Fruit fly (Drosophila melanogaster) whole organism, embryonic: ENCODE results near the gene CG4972.

Source experiments
- Aef1 ChIP-seq: fragments of 200-800 bp; sonication (Bioruptor generic); IDR thresholded peaks from 3 replicates; pipeline ENCODE4 v1.3.6; 2022; ENCODE audit warnings: missing biosample characterization, missing genetic modification characterization
- Bgb ChIP-seq: fragments of 200-800 bp; sonication (Bioruptor generic); IDR thresholded peaks from 2 replicates; pipeline ENCODE4 v1.3.6; 2022; ENCODE audit warnings: missing biosample characterization, missing genetic modification characterization; ENCODE audit not compliant: partially characterized antibody
- CG10267 ChIP-seq: fragments of 200-800 bp; sonication (Bioruptor generic); optimal IDR thresholded peaks from 2 replicates; lab custom pipeline; 2018; ENCODE audit warnings: missing biosample characterization, mild to moderate bottlenecking, missing genetic modification characterization, moderate library complexity
- CG11504 ChIP-seq: fragments of 200-800 bp; sonication (Bioruptor generic); optimal IDR thresholded peaks from 3 replicates; lab custom pipeline; 2019; ENCODE audit warnings: missing biosample characterization, mild to moderate bottlenecking, missing genetic modification characterization, moderate library complexity
- CG11695 ChIP-seq: fragments of 200-800 bp; sonication (Bioruptor generic); IDR thresholded peaks from 3 replicates; pipeline ENCODE4 v1.3.6; 2022; ENCODE audit warnings: missing biosample characterization, missing genetic modification characterization
- CG12219 ChIP-seq: fragments of 200-800 bp; sonication (Bioruptor generic); optimal IDR thresholded peaks from 3 replicates; lab custom pipeline; 2018; ENCODE audit warnings: missing biosample characterization, mild to moderate bottlenecking, missing genetic modification characterization
- CG12744 ChIP-seq: fragments of 200-800 bp; sonication (Bioruptor generic); optimal IDR thresholded peaks from 2 replicates; lab custom pipeline; 2016; ENCODE audit warnings: missing biosample characterization, missing genetic modification characterization
- CG15011 ChIP-seq: fragments of 200-800 bp; sonication (Bioruptor generic); optimal IDR thresholded peaks from 3 replicates; lab custom pipeline; 2018; ENCODE audit warnings: missing biosample characterization, mild to moderate bottlenecking, missing genetic modification characterization
- CG15073 ChIP-seq: fragments of 200-800 bp; sonication (Bioruptor generic); optimal IDR thresholded peaks from 2 replicates; lab custom pipeline; 2016; ENCODE audit warnings: missing biosample characterization, missing genetic modification characterization
- CG1647 ChIP-seq: fragments of 200-800 bp; sonication (Bioruptor generic); optimal IDR thresholded peaks from 3 replicates; lab custom pipeline; 2016; ENCODE audit warnings: missing biosample characterization, missing genetic modification characterization
- CG18262 ChIP-seq: fragments of 200-800 bp; optimal IDR thresholded peaks from 3 replicates; lab custom pipeline; 2019; ENCODE audit warnings: missing biosample characterization, mild to moderate bottlenecking, missing genetic modification characterization, moderate library complexity
- CG1832 ChIP-seq: fragments of 200-800 bp; sonication (Bioruptor generic); optimal IDR thresholded peaks from 2 replicates; lab custom pipeline; 2017; ENCODE audit warnings: missing biosample characterization, mild to moderate bottlenecking, missing genetic modification characterization, inconsistent platforms
- CG18619 ChIP-seq: fragments of 200-800 bp; sonication (Bioruptor generic); optimal IDR thresholded peaks from 3 replicates; lab custom pipeline; 2017; ENCODE audit warnings: missing biosample characterization, mild to moderate bottlenecking, missing genetic modification characterization
- CG3065 ChIP-seq: fragments of 200-800 bp; sonication (Bioruptor generic); optimal IDR thresholded peaks from 2 replicates; lab custom pipeline; 2016; ENCODE audit warnings: missing biosample characterization, missing genetic modification characterization
- CG31388 ChIP-seq: fragments of 200-800 bp; sonication (Bioruptor generic); optimal IDR thresholded peaks from 2 replicates; lab custom pipeline; 2016; ENCODE audit warnings: missing biosample characterization, missing genetic modification characterization
- CG6175 ChIP-seq: fragments of 200-800 bp; sonication (Bioruptor generic); IDR thresholded peaks from 3 replicates; pipeline ENCODE4 v1.3.6; 2022; ENCODE audit warnings: missing biosample characterization, missing genetic modification characterization
- CG8924 ChIP-seq: fragments of 200-800 bp; optimal IDR thresholded peaks from 3 replicates; lab custom pipeline; 2019; ENCODE audit warnings: missing biosample characterization, mild to moderate bottlenecking, missing genetic modification characterization, moderate library complexity
- Deaf1 ChIP-seq: fragments of 200-800 bp; optimal IDR thresholded peaks from 3 replicates; lab custom pipeline; 2019; ENCODE audit warnings: missing biosample characterization, mild to moderate bottlenecking, missing genetic modification characterization, moderate library complexity
- Eip74EF ChIP-seq, 2 experiments: fragments of 200-800 bp in 1 of 2; fragments of >200 bp in 1 of 2; sonication (Bioruptor generic) in 1 of 2; optimal IDR thresholded peaks; 2 replicates each; lab custom pipeline; 2017 to 2019; ENCODE audit warnings: missing biosample characterization in 2 of 2, missing genetic modification characterization in 2 of 2, mild to moderate bottlenecking in 1 of 2, moderate library complexity in 1 of 2
- Elba2 ChIP-seq: fragments of 200-800 bp; sonication (Bioruptor generic); optimal IDR thresholded peaks from 3 replicates; lab custom pipeline; 2016; ENCODE audit warnings: missing biosample characterization, missing genetic modification characterization
- HmgZ ChIP-seq: fragments of 200-800 bp; sonication (Bioruptor generic); optimal IDR thresholded peaks from 2 replicates; lab custom pipeline; 2018; ENCODE audit warnings: missing biosample characterization, mild to moderate bottlenecking, missing genetic modification characterization
- Kr ChIP-seq: fragments of 200-800 bp; sonication (Bioruptor generic); optimal IDR thresholded peaks from 2 replicates; lab custom pipeline; 2017; ENCODE audit warnings: missing biosample characterization, mild to moderate bottlenecking, missing genetic modification characterization
- Lhr ChIP-seq: fragments of 200-800 bp; sonication (Bioruptor generic); optimal IDR thresholded peaks from 3 replicates; lab custom pipeline; 2017; ENCODE audit warnings: mild to moderate bottlenecking, missing biosample characterization, missing genetic modification reagents, missing genetic modification characterization
- Med ChIP-seq: fragments of 200-800 bp; sonication (Bioruptor generic); peaks from one replicate; lab custom pipeline; 2016; ENCODE audit warnings: missing biosample characterization, missing genetic modification characterization, mild to moderate bottlenecking, inconsistent platforms, moderate library complexity
- Taf1 ChIP-seq: fragments of 200-800 bp; sonication (Bioruptor generic); IDR thresholded peaks from 2 replicates; pipeline ENCODE4 v1.3.6; 2022; ENCODE audit warnings: missing biosample characterization, missing genetic modification characterization
- Trl ChIP-seq, 3 experiments: fragments of >200 bp in 2 of 3; fragments of 200-800 bp in 1 of 3; sonication (Bioruptor generic) in 1 of 3; optimal IDR thresholded peaks; 2 replicates in 1 of 3; 3 replicates in 2 of 3; lab custom pipeline; 2016 to 2017; ENCODE audit warnings: missing biosample characterization in 1 of 3, missing genetic modification characterization in 1 of 3
- al ChIP-seq: fragments of 200-800 bp; sonication (Bioruptor generic); IDR thresholded peaks from 2 replicates; pipeline ENCODE4 v1.3.6; 2022; ENCODE audit warnings: missing biosample characterization, missing genetic modification characterization
- ato ChIP-seq: fragments of 200-800 bp; sonication (Bioruptor generic); IDR thresholded peaks from 2 replicates; pipeline ENCODE4 v1.3.6; 2022; ENCODE audit warnings: missing biosample characterization, missing genetic modification characterization; ENCODE audit not compliant: partially characterized antibody
- bbx ChIP-seq: fragments of 200-800 bp; sonication (Bioruptor generic); IDR thresholded peaks from 2 replicates; pipeline ENCODE4 v1.3.6; 2022; ENCODE audit warnings: missing biosample characterization, missing genetic modification characterization; ENCODE audit not compliant: partially characterized antibody
- br ChIP-seq: fragments of >200 bp; optimal IDR thresholded peaks from 2 replicates; lab custom pipeline; 2017
- bsh ChIP-seq, 2 experiments: fragments of 200-800 bp; sonication (Bioruptor generic); optimal IDR thresholded peaks; 2 replicates each; lab custom pipeline; 2017 to 2018; ENCODE audit warnings: mild to moderate bottlenecking in 2 of 2, missing biosample characterization in 2 of 2, missing genetic modification characterization in 2 of 2, moderate library complexity in 1 of 2
- ci ChIP-seq: fragments of 200-800 bp; sonication (Bioruptor generic); IDR thresholded peaks from 3 replicates; pipeline ENCODE4 v1.3.6; 2022; ENCODE audit warnings: missing biosample characterization, missing genetic modification characterization
- crp ChIP-seq, 2 experiments: fragments of 200-800 bp; sonication (Bioruptor generic); optimal IDR thresholded peaks; 2 replicates in 1 of 2; 3 replicates in 1 of 2; lab custom pipeline; 2017; ENCODE audit warnings: missing biosample characterization in 2 of 2, missing genetic modification characterization in 2 of 2, mild to moderate bottlenecking in 1 of 2, moderate library complexity in 1 of 2
- en ChIP-seq: fragments of 200-800 bp; sonication (Bioruptor generic); optimal IDR thresholded peaks from 2 replicates; lab custom pipeline; 2016; ENCODE audit warnings: missing biosample characterization, missing genetic modification characterization
- lab ChIP-seq: fragments of 200-800 bp; sonication (Bioruptor generic); optimal IDR thresholded peaks from 3 replicates; lab custom pipeline; 2017; ENCODE audit warnings: missing biosample characterization, missing genetic modification characterization, mild to moderate bottlenecking, moderate library complexity, missing genetic modification reagents
- lola ChIP-seq, 3 experiments: fragments of >200 bp in 2 of 3; fragments of 200-800 bp in 1 of 3; sonication (Bioruptor generic) in 1 of 3; optimal IDR thresholded peaks; 2 replicates each; lab custom pipeline; 2017 to 2019; ENCODE audit warnings: missing biosample characterization in 3 of 3, missing genetic modification characterization in 3 of 3, mild to moderate bottlenecking in 1 of 3, moderate library complexity in 1 of 3
- lov ChIP-seq, 2 experiments: fragments of 200-800 bp in 1 of 2; fragments of >200 bp in 1 of 2; sonication (Bioruptor generic) in 1 of 2; IDR thresholded peaks in 1 of 2; optimal IDR thresholded peaks in 1 of 2; 2 replicates in 1 of 2; 3 replicates in 1 of 2; pipeline versions ENCODE4 v1.3.6 to Lab custom; 2017 to 2022; ENCODE audit warnings: missing biosample characterization in 1 of 2, missing genetic modification characterization in 1 of 2
- pho ChIP-seq: fragments of 200-800 bp; sonication (Bioruptor generic); optimal IDR thresholded peaks from 2 replicates; lab custom pipeline; 2016; ENCODE audit warnings: missing biosample characterization, missing genetic modification characterization
- ranshi ChIP-seq: fragments of 200-800 bp; sonication (Bioruptor generic); IDR thresholded peaks from 2 replicates; pipeline ENCODE4 v1.3.6; 2022; ENCODE audit warnings: missing biosample characterization, missing genetic modification characterization
- salm ChIP-seq: fragments of 200-800 bp; sonication (Bioruptor generic); optimal IDR thresholded peaks from 2 replicates; lab custom pipeline; 2018; ENCODE audit warnings: missing biosample characterization, mild to moderate bottlenecking, missing genetic modification characterization
- shn ChIP-seq: fragments of 200-800 bp; sonication (Bioruptor generic); optimal IDR thresholded peaks from 3 replicates; lab custom pipeline; 2016; ENCODE audit warnings: missing biosample characterization, missing genetic modification characterization
- slbo ChIP-seq: fragments of 200-800 bp; sonication (Bioruptor generic); IDR thresholded peaks from 2 replicates; pipeline ENCODE4 v1.3.6; 2022; ENCODE audit warnings: missing biosample characterization, missing genetic modification characterization
- tna ChIP-seq: fragments of 200-800 bp; sonication (Bioruptor generic); IDR thresholded peaks from 2 replicates; pipeline ENCODE4 v1.3.6; 2022; ENCODE audit warnings: missing biosample characterization, missing genetic modification characterization; ENCODE audit not compliant: partially characterized antibody
- toy ChIP-seq: fragments of 200-800 bp; sonication (Bioruptor generic); IDR thresholded peaks from 2 replicates; pipeline ENCODE4 v1.3.6; 2022; ENCODE audit warnings: missing biosample characterization, missing genetic modification characterization
- unpg ChIP-seq: fragments of 200-800 bp; sonication (Bioruptor generic); optimal IDR thresholded peaks from 3 replicates; lab custom pipeline; 2018; ENCODE audit warnings: missing biosample characterization, mild to moderate bottlenecking, missing genetic modification characterization, moderate library complexity
- vvl ChIP-seq: fragments of 200-800 bp; sonication (Bioruptor generic); IDR thresholded peaks from 2 replicates; pipeline ENCODE4 v1.3.6; 2022; ENCODE audit warnings: missing biosample characterization, missing genetic modification characterization
- wor ChIP-seq: fragments of 200-800 bp; sonication (Bioruptor generic); IDR thresholded peaks from 2 replicates; pipeline ENCODE4 v1.3.6; 2022; ENCODE audit warnings: missing biosample characterization, missing genetic modification characterization
- zen2 ChIP-seq: fragments of 200-800 bp; sonication (Bioruptor generic); IDR thresholded peaks from 3 replicates; pipeline ENCODE4 v1.3.6; 2022; ENCODE audit warnings: missing biosample characterization, missing genetic modification characterization; ENCODE audit not compliant: partially characterized antibody

Gene CG4972

dm6 chr2L:10339212-10339721, 24.7 kb downstream of the CG4972 start, which contains the start of gene SamDC (continued):
- no peak for TF ChIP-seq CG18619 (GFP tag; lab: Kevin White, UChicago)
- peak; percentile 46 for TF ChIP-seq pho (GFP tag; lab: Kevin White, UChicago)
- peak in 1 of 2 experiments; percentile 49 for TF ChIP-seq bsh (GFP tag; optimal IDR thresholded peaks at IDR 0.05; lab: Kevin White, UChicago)
- peak; percentile 57 for TF ChIP-seq unpg (GFP tag; lab: Kevin White, UChicago)
- TF ChIP-seq Elba2 (GFP tag; lab: Kevin White, UChicago), result no peak
- TF ChIP-seq CG3065 (GFP tag; lab: Kevin White, UChicago), result no peak
- TF ChIP-seq CG18262 (tag; lab: Kevin White, UChicago), result no peak
- no peak for TF ChIP-seq en (GFP tag; lab: Kevin White, UChicago)
- TF ChIP-seq Taf1 (GFP tag; lab: Robert Waterston, UW), result 0 out of 2 replicates have a peak, but pooled peaks have one; percentile 15
- 0 out of 2 replicates have a peak, but pooled peaks have one; percentile 21 for TF ChIP-seq al (GFP tag; lab: Robert Waterston, UW)
- no peak for TF ChIP-seq br
- peak; percentile 59 for TF ChIP-seq HmgZ (tag; lab: Kevin White, UChicago)
- TF ChIP-seq CG12219 (GFP tag; lab: Kevin White, UChicago), result no peak
- no peak for TF ChIP-seq Deaf1 (tag; lab: Kevin White, UChicago)
- no peak for TF ChIP-seq Kr (GFP tag; lab: Kevin White, UChicago)
- 0 out of 3 replicates have a peak, but pooled peaks have one; percentile 39 for TF ChIP-seq CG11695
- peak in 2 of 3 experiments; percentile 24 to 98 for TF ChIP-seq lola (GFP tag; optimal IDR thresholded peaks at IDR 0.05; lab: Kevin White, UChicago)
- TF ChIP-seq CG1647 (GFP tag; lab: Kevin White, UChicago), result no peak
- peak; percentile 73 for TF ChIP-seq CG11504 (tag; lab: Kevin White, UChicago)
- TF ChIP-seq lab, result no peak
- peak; percentile 91 for TF ChIP-seq Med (GFP tag; lab: Kevin White, UChicago)
- TF ChIP-seq CG1832, result no peak
- no peak for TF ChIP-seq CG15011
- peak in 1 of 2 experiments; percentile 94 for TF ChIP-seq Eip74EF (GFP tag; optimal IDR thresholded peaks at IDR 0.05; lab: Kevin White, UChicago)
- peak; percentile 79 for TF ChIP-seq ato (GFP tag; lab: Robert Waterston, UW)
- TF ChIP-seq CG15073, result no peak
- TF ChIP-seq Bgb (GFP tag; lab: Robert Waterston, UW), result peak; percentile 93
- TF ChIP-seq crp (GFP tag; optimal IDR thresholded peaks at IDR 0.05; lab: Kevin White, UChicago), result peak in 1 of 2 experiments; percentile 60
- TF ChIP-seq lov (optimal IDR thresholded peaks at IDR 0.05; lab: Kevin White, UChicago), result no peak
- TF ChIP-seq lov (GFP tag; IDR thresholded peaks at IDR 0.05; lab: Robert Waterston, UW), result no peak
- TF ChIP-seq salm (tag; lab: Kevin White, UChicago), result peak; percentile 14
- TF ChIP-seq zen2 (GFP tag; lab: Robert Waterston, UW), result no peak; the same call in 2 of the 3 replicates
- TF ChIP-seq CG12744, result no peak
- TF ChIP-seq bbx (GFP tag; lab: Robert Waterston, UW), result peak; percentile 86
- peak; percentile 66; the same call in 2 of the 3 replicates for TF ChIP-seq ci
- no peak for TF ChIP-seq shn (GFP tag; lab: Kevin White, UChicago)
- peak; percentile 77 for TF ChIP-seq tna (GFP tag; lab: Robert Waterston, UW)
- TF ChIP-seq wor (GFP tag; lab: Robert Waterston, UW), result no peak
- no peak for TF ChIP-seq CG31388 (GFP tag; lab: Kevin White, UChicago)
- no peak for TF ChIP-seq Trl (optimal IDR thresholded peaks at IDR 0.05; lab: Kevin White, UChicago)
- peak; percentile 58 for TF ChIP-seq Trl (GFP tag; optimal IDR thresholded peaks at IDR 0.05; lab: Kevin White, UChicago)
- TF ChIP-seq CG8924 (tag; lab: Kevin White, UChicago), result peak; percentile 63
- TF ChIP-seq ranshi (GFP tag; lab: Robert Waterston, UW), result no peak
- TF ChIP-seq CG10267 (tag; lab: Kevin White, UChicago), result peak; percentile 58
- no peak for TF ChIP-seq toy (GFP tag; lab: Robert Waterston, UW)
- TF ChIP-seq Aef1 (GFP tag; lab: Robert Waterston, UW), result peak; percentile 24; the same call in 1 of the 3 replicates
- peak; percentile 79 for TF ChIP-seq Lhr (GFP tag; lab: Kevin White, UChicago)
- TF ChIP-seq vvl (GFP tag; lab: Robert Waterston, UW), result peak; percentile 75
- TF ChIP-seq CG6175 (GFP tag; lab: Robert Waterston, UW), result no peak
- TF ChIP-seq slbo (GFP tag; lab: Robert Waterston, UW), result peak; percentile 57
